Fruit fly (Drosophila melanogaster) whole organism, embryonic: ENCODE measurements around the gene Acp76A.

ENCODE experiments used
- Abd-B ChIP-seq: fragments of 200-800 bp; sonication (Bioruptor generic); optimal IDR thresholded peaks from 2 replicates; lab custom pipeline; 2018; ENCODE audit warnings: missing biosample characterization, mild to moderate bottlenecking, missing genetic modification characterization, moderate library complexity
- Antp ChIP-seq: fragments of 200-800 bp; sonication (Bioruptor generic); optimal IDR thresholded peaks from 3 replicates; lab custom pipeline; 2016; ENCODE audit warnings: missing biosample characterization, missing genetic modification characterization
- Awh ChIP-seq: fragments of 200-800 bp; sonication (Bioruptor generic); IDR thresholded peaks from 2 replicates; pipeline ENCODE4, ENCODE4 v1.3.6; 2022; ENCODE audit warnings: missing biosample characterization, missing genetic modification characterization
- BtbVII ChIP-seq: fragments of 200-800 bp; sonication (Bioruptor generic); optimal IDR thresholded peaks from 3 replicates; lab custom pipeline; 2017; ENCODE audit warnings: missing biosample characterization, mild to moderate bottlenecking, missing genetic modification characterization
- CG10209 ChIP-seq: fragments of 200-800 bp; sonication (Bioruptor generic); optimal IDR thresholded peaks from 3 replicates; lab custom pipeline; 2017; ENCODE audit warnings: missing biosample characterization, mild to moderate bottlenecking, missing genetic modification characterization, missing genetic modification reagents
- CG10274 ChIP-seq: fragments of 200-800 bp; sonication (Bioruptor generic); optimal IDR thresholded peaks from 3 replicates; lab custom pipeline; 2017; ENCODE audit warnings: missing biosample characterization, mild to moderate bottlenecking, missing genetic modification characterization
- CG12744 ChIP-seq: fragments of 200-800 bp; sonication (Bioruptor generic); optimal IDR thresholded peaks from 2 replicates; lab custom pipeline; 2016; ENCODE audit warnings: missing biosample characterization, missing genetic modification characterization
- CG12942 ChIP-seq: fragments of 200-800 bp; sonication (Bioruptor generic); optimal IDR thresholded peaks from 3 replicates; lab custom pipeline; 2016; ENCODE audit warnings: missing biosample characterization, missing genetic modification characterization
- CG14965 ChIP-seq: fragments of 200-800 bp; sonication (Bioruptor generic); optimal IDR thresholded peaks from 2 replicates; lab custom pipeline; 2016; ENCODE audit warnings: missing biosample characterization, missing genetic modification characterization, borderline replicate concordance
- CG18619 ChIP-seq: fragments of 200-800 bp; sonication (Bioruptor generic); optimal IDR thresholded peaks from 3 replicates; lab custom pipeline; 2017; ENCODE audit warnings: missing biosample characterization, mild to moderate bottlenecking, missing genetic modification characterization
- CG4424 ChIP-seq: fragments of 200-800 bp; sonication (Bioruptor generic); optimal IDR thresholded peaks from 3 replicates; lab custom pipeline; 2016; ENCODE audit warnings: missing biosample characterization, missing genetic modification characterization
- CG4854 ChIP-seq: fragments of 200-800 bp; sonication (Bioruptor generic); optimal IDR thresholded peaks from 2 replicates; lab custom pipeline; 2016; ENCODE audit warnings: missing biosample characterization, missing genetic modification characterization, inconsistent platforms
- CG6254 ChIP-seq: fragments of 200-800 bp; sonication (Bioruptor generic); optimal IDR thresholded peaks from 3 replicates; lab custom pipeline; 2017; ENCODE audit warnings: mild to moderate bottlenecking, missing biosample characterization, missing genetic modification reagents, missing genetic modification characterization
- CG6765 ChIP-seq: fragments of 200-800 bp; sonication (Bioruptor generic); optimal IDR thresholded peaks from 3 replicates; lab custom pipeline; 2017; ENCODE audit warnings: missing biosample characterization, mild to moderate bottlenecking, missing genetic modification characterization
- CG7839 ChIP-seq: fragments of 200-800 bp; sonication (Bioruptor generic); optimal IDR thresholded peaks from 3 replicates; lab custom pipeline; 2018; ENCODE audit warnings: missing biosample characterization, mild to moderate bottlenecking, missing genetic modification characterization, moderate library complexity
- CG7928 ChIP-seq: fragments of 200-800 bp; sonication (Bioruptor generic); optimal IDR thresholded peaks from 2 replicates; lab custom pipeline; 2017; ENCODE audit warnings: missing biosample characterization, mild to moderate bottlenecking, missing genetic modification characterization
- CG8478 ChIP-seq: fragments of >200 bp; optimal IDR thresholded peaks from 2 replicates; lab custom pipeline; 2018
- CG9797 ChIP-seq: fragments of 200-800 bp; sonication (Bioruptor generic); optimal IDR thresholded peaks from 3 replicates; lab custom pipeline; 2018; ENCODE audit warnings: missing biosample characterization, mild to moderate bottlenecking, missing genetic modification characterization
- CG9932 ChIP-seq: fragments of 200-800 bp; sonication (Bioruptor generic); IDR thresholded peaks from 2 replicates; pipeline ENCODE4 v1.3.6; 2022; ENCODE audit warnings: missing biosample characterization, missing genetic modification characterization
- Dip2 ChIP-seq: fragments of 200-800 bp; sonication (Bioruptor generic); IDR thresholded peaks from 2 replicates; pipeline ENCODE4 v1.3.6; 2022; ENCODE audit warnings: missing biosample characterization, missing genetic modification characterization
- Dll ChIP-seq: fragments of 200-800 bp; sonication (Bioruptor generic); IDR thresholded peaks from 4 replicates; pipeline ENCODE4 v1.3.6; 2022; ENCODE audit warnings: missing biosample characterization, missing genetic modification characterization; ENCODE audit not compliant: partially characterized antibody
- Elba2 ChIP-seq: fragments of 200-800 bp; sonication (Bioruptor generic); optimal IDR thresholded peaks from 3 replicates; lab custom pipeline; 2016; ENCODE audit warnings: missing biosample characterization, missing genetic modification characterization
- Ets65A ChIP-seq: fragments of 200-800 bp; sonication (Bioruptor generic); peaks from one replicate; lab custom pipeline; 2016; ENCODE audit warnings: missing biosample characterization, missing genetic modification characterization
- HLHmδ ChIP-seq: fragments of 200-800 bp; sonication (Bioruptor generic); optimal IDR thresholded peaks from 2 replicates; lab custom pipeline; 2018; ENCODE audit warnings: missing biosample characterization, mild to moderate bottlenecking, missing genetic modification characterization, moderate library complexity
- HmgZ ChIP-seq: fragments of 200-800 bp; sonication (Bioruptor generic); optimal IDR thresholded peaks from 2 replicates; lab custom pipeline; 2018; ENCODE audit warnings: missing biosample characterization, mild to moderate bottlenecking, missing genetic modification characterization
- Med ChIP-seq: fragments of 200-800 bp; sonication (Bioruptor generic); peaks from one replicate; lab custom pipeline; 2016; ENCODE audit warnings: missing biosample characterization, missing genetic modification characterization, mild to moderate bottlenecking, inconsistent platforms, moderate library complexity
- Myb ChIP-seq: fragments of 200-800 bp; sonication (Bioruptor generic); optimal IDR thresholded peaks from 2 replicates; lab custom pipeline; 2016; ENCODE audit warnings: missing biosample characterization, missing genetic modification characterization
- Oli ChIP-seq: fragments of 200-800 bp; sonication (Bioruptor generic); optimal IDR thresholded peaks from 2 replicates; lab custom pipeline; 2018; ENCODE audit warnings: missing biosample characterization, mild to moderate bottlenecking, missing genetic modification characterization, moderate library complexity
- Rfx ChIP-seq: fragments of 200-800 bp; sonication (Bioruptor generic); IDR thresholded peaks from 2 replicates; pipeline ENCODE4 v1.3.6; 2022; ENCODE audit warnings: missing biosample characterization, missing genetic modification characterization
- TFAM ChIP-seq: fragments of 200-800 bp; sonication (Bioruptor generic); optimal IDR thresholded peaks from 2 replicates; lab custom pipeline; 2017; ENCODE audit warnings: missing biosample characterization, missing genetic modification characterization, inconsistent platforms
- bcd ChIP-seq: fragments of 200-800 bp; sonication (Bioruptor generic); optimal IDR thresholded peaks from 2 replicates; lab custom pipeline; 2017; ENCODE audit warnings: missing biosample characterization, mild to moderate bottlenecking, missing genetic modification characterization
- ems ChIP-seq: fragments of 200-800 bp; sonication (Bioruptor generic); optimal IDR thresholded peaks from 3 replicates; lab custom pipeline; 2016; ENCODE audit warnings: missing biosample characterization, missing genetic modification characterization
- ftz-f1 ChIP-seq: fragments of 200-800 bp; sonication (Bioruptor generic); optimal IDR thresholded peaks from 2 replicates; lab custom pipeline; 2016; ENCODE audit warnings: missing biosample characterization, missing genetic modification characterization
- fu2 ChIP-seq: fragments of 200-800 bp; sonication (Bioruptor generic); optimal IDR thresholded peaks from 2 replicates; lab custom pipeline; 2016; ENCODE audit warnings: missing biosample characterization, missing genetic modification characterization
- lbe ChIP-seq: fragments of 200-800 bp; sonication (Bioruptor generic); optimal IDR thresholded peaks from 2 replicates; lab custom pipeline; 2016; ENCODE audit warnings: missing biosample characterization, mild to moderate bottlenecking, missing genetic modification characterization
- maf-S ChIP-seq: fragments of 200-800 bp; sonication (Bioruptor generic); optimal IDR thresholded peaks from 2 replicates; lab custom pipeline; 2016; ENCODE audit warnings: missing biosample characterization, missing genetic modification characterization
- nerfin-2 ChIP-seq: fragments of 200-800 bp; sonication (Bioruptor generic); IDR thresholded peaks from 2 replicates; pipeline ENCODE4 v1.3.6; 2022; ENCODE audit warnings: missing biosample characterization, missing genetic modification characterization; ENCODE audit not compliant: partially characterized antibody
- oc ChIP-seq: fragments of 200-800 bp; sonication (Bioruptor generic); optimal IDR thresholded peaks from 2 replicates; lab custom pipeline; 2018; ENCODE audit warnings: missing biosample characterization, mild to moderate bottlenecking, missing genetic modification characterization, moderate library complexity
- org-1 ChIP-seq: fragments of 200-800 bp; sonication (Bioruptor generic); optimal IDR thresholded peaks from 2 replicates; lab custom pipeline; 2017; ENCODE audit warnings: missing biosample characterization, missing genetic modification characterization
- pan ChIP-seq, 4 experiments: fragments of >200 bp in 3 of 4; fragments of 200-800 bp in 1 of 4; sonication (Bioruptor generic) in 1 of 4; optimal IDR thresholded peaks in 3 of 4; IDR thresholded peaks in 1 of 4; 2 replicates each; pipeline versions ENCODE4 v1.3.6 to Lab custom; 2017 to 2022; ENCODE audit warnings: missing biosample characterization in 2 of 4, missing genetic modification characterization in 2 of 4, mixed read lengths in 1 of 4
- pho ChIP-seq: fragments of 200-800 bp; sonication (Bioruptor generic); optimal IDR thresholded peaks from 2 replicates; lab custom pipeline; 2016; ENCODE audit warnings: missing biosample characterization, missing genetic modification characterization
- rib ChIP-seq: fragments of 200-800 bp; sonication (Bioruptor generic); IDR thresholded peaks from 2 replicates; pipeline ENCODE4 v1.3.6; 2022; ENCODE audit warnings: missing biosample characterization, missing genetic modification characterization
- tna ChIP-seq: fragments of 200-800 bp; sonication (Bioruptor generic); IDR thresholded peaks from 2 replicates; pipeline ENCODE4 v1.3.6; 2022; ENCODE audit warnings: missing biosample characterization, missing genetic modification characterization; ENCODE audit not compliant: partially characterized antibody
- trh ChIP-seq: fragments of 200-800 bp; sonication (Bioruptor generic); optimal IDR thresholded peaks from 2 replicates; lab custom pipeline; 2016; ENCODE audit warnings: missing biosample characterization, missing genetic modification characterization
- vfl ChIP-seq: fragments of 200-800 bp; sonication (Bioruptor generic); optimal IDR thresholded peaks from 2 replicates; lab custom pipeline; 2016; ENCODE audit warnings: missing biosample characterization, missing genetic modification characterization
- yki ChIP-seq: fragments of >200 bp; optimal IDR thresholded peaks from 3 replicates; lab custom pipeline; 2018
- zen ChIP-seq: fragments of 200-800 bp; sonication (Bioruptor generic); optimal IDR thresholded peaks from 3 replicates; lab custom pipeline; 2018; ENCODE audit warnings: missing biosample characterization, mild to moderate bottlenecking, missing genetic modification characterization, moderate library complexity
- zf30C ChIP-seq: fragments of 200-800 bp; sonication (Bioruptor generic); optimal IDR thresholded peaks from 3 replicates; lab custom pipeline; 2018; ENCODE audit warnings: missing biosample characterization, mild to moderate bottlenecking, missing genetic modification characterization

Gene Acp76A

dm6 chr3L:19062472-19063409 is 10.9 kb upstream of the Acp76A start, which contains the start of the genes Ugt316A1 and Sfxn2 (continued):
- no peak for TF ChIP-seq CG10274 (GFP tag; lab: Kevin White, UChicago)
- TF ChIP-seq HLHmδ (GFP tag; lab: Kevin White, UChicago) = peak; percentile 17
- TF ChIP-seq tna (GFP tag; lab: Robert Waterston, UW) = no peak
- TF ChIP-seq CG7839 = peak; percentile 24
- TF ChIP-seq CG12942 (GFP tag; lab: Kevin White, UChicago) = peak; percentile 30
- TF ChIP-seq yki (lab: Kevin White, UChicago) = peak; percentile 65
- TF ChIP-seq CG12744 (GFP tag; lab: Kevin White, UChicago) = peak; percentile 38
- TF ChIP-seq zf30C (GFP tag; lab: Kevin White, UChicago) = no peak
- TF ChIP-seq Myb (GFP tag; lab: Kevin White, UChicago) = peak; percentile 35
- TF ChIP-seq CG10209 (GFP tag; lab: Kevin White, UChicago) = peak; percentile 26
- TF ChIP-seq pho (GFP tag; lab: Kevin White, UChicago) = peak; percentile 71
- no peak for TF ChIP-seq maf-S
- TF ChIP-seq CG8478 (lab: Kevin White, UChicago) = peak; percentile 94
- TF ChIP-seq Antp (GFP tag; lab: Kevin White, UChicago) = peak; percentile 14
- peak; percentile 56 for TF ChIP-seq CG6765 (GFP tag; lab: Kevin White, UChicago)
- TF ChIP-seq CG14965 = no peak
- peak; percentile 21 for TF ChIP-seq zen (tag; lab: Kevin White, UChicago)
- TF ChIP-seq pan (optimal IDR thresholded peaks at IDR 0.05; lab: Kevin White, UChicago) = no peak
- TF ChIP-seq pan (GFP tag; optimal IDR thresholded peaks at IDR 0.05 in 1 of 2, IDR thresholded peaks at IDR 0.05 in 1 of 2) = peak in 1 of 2 experiments; percentile 50
- peak; percentile 31 for TF ChIP-seq ems
- peak; percentile 91 for TF ChIP-seq Elba2 (GFP tag; lab: Kevin White, UChicago)
- peak; percentile 90 for TF ChIP-seq Ets65A
- TF ChIP-seq CG4424 = peak; percentile 39
- peak; percentile 87 for TF ChIP-seq Med
- TF ChIP-seq bcd (GFP tag; lab: Kevin White, UChicago) = peak; percentile 53
- TF ChIP-seq Oli (tag; lab: Kevin White, UChicago) = peak; percentile 2
- no peak for TF ChIP-seq fu2 (GFP tag; lab: Kevin White, UChicago)
- TF ChIP-seq CG6254 (GFP tag; lab: Kevin White, UChicago) = no peak
- peak; percentile 14 for TF ChIP-seq BtbVII (GFP tag; lab: Kevin White, UChicago)
- peak; percentile 26 for TF ChIP-seq CG4854
- no peak for TF ChIP-seq TFAM (GFP tag; lab: Kevin White, UChicago)
- 0 out of 2 replicates have a peak, but pooled peaks have one; percentile 35 for TF ChIP-seq nerfin-2 (GFP tag; lab: Robert Waterston, UW)
- peak; percentile 1 for TF ChIP-seq lbe
- no peak for TF ChIP-seq trh
- TF ChIP-seq ftz-f1 (GFP tag; lab: Kevin White, UChicago) = no peak
- TF ChIP-seq Dll (GFP tag; lab: Robert Waterston, UW) = no peak
- peak; percentile 39 for TF ChIP-seq vfl
- peak; percentile 88 for TF ChIP-seq CG9797 (GFP tag; lab: Kevin White, UChicago)
- peak; percentile 48; the same call in 1 of the 2 replicates for TF ChIP-seq Awh (GFP tag; lab: Robert Waterston, UW)
- peak; percentile 72 for TF ChIP-seq Abd-B (GFP tag; lab: Kevin White, UChicago)
- no peak for TF ChIP-seq CG7928 (GFP tag; lab: Kevin White, UChicago)
- TF ChIP-seq org-1 (GFP tag; lab: Kevin White, UChicago) = no peak
- peak; percentile 42 for TF ChIP-seq oc (tag; lab: Kevin White, UChicago)
- peak; percentile 70 for TF ChIP-seq CG9932 (GFP tag; lab: Robert Waterston, UW)
- peak; percentile 79 for TF ChIP-seq Rfx (GFP tag; lab: Robert Waterston, UW)
- TF ChIP-seq Dip2 (GFP tag; lab: Robert Waterston, UW) = no peak
- peak; percentile 15 for TF ChIP-seq CG18619 (GFP tag; lab: Kevin White, UChicago)
- TF ChIP-seq HmgZ (tag; lab: Kevin White, UChicago) = peak; percentile 76
- TF ChIP-seq rib (GFP tag; lab: Robert Waterston, UW) = 0 out of 2 replicates have a peak, but pooled peaks have one; percentile 58
